Fruit fly (Drosophila melanogaster) whole organism, wandering third instar larva: ENCODE results near the gene CG13607.

ENCODE experiments used
- Abd-B ChIP-seq: fragments of >200 bp; optimal IDR thresholded peaks from 2 replicates; lab custom pipeline; 2017; ENCODE audit warnings: missing biosample characterization, missing genetic modification characterization
- CG32264 ChIP-seq: fragments of 200-800 bp; sonication (Bioruptor generic); optimal IDR thresholded peaks from 2 replicates; lab custom pipeline; 2016; ENCODE audit warnings: missing biosample characterization, missing genetic modification characterization
- Dfd ChIP-seq: fragments of >200 bp; optimal IDR thresholded peaks from 2 replicates; lab custom pipeline; 2017; ENCODE audit warnings: missing biosample characterization, missing genetic modification characterization
- Hr83 ChIP-seq: fragments of 200-300 bp; sonication (Bioruptor generic); optimal IDR thresholded peaks from 2 replicates; lab custom pipeline; 2016; ENCODE audit warnings: missing biosample characterization, mild to moderate bottlenecking, missing genetic modification characterization, moderate library complexity; ENCODE audit not compliant: poor library complexity, severe bottlenecking
- Sp1 ChIP-seq: fragments of 200-800 bp; sonication (Bioruptor generic); optimal IDR thresholded peaks from 3 replicates; lab custom pipeline; 2019; ENCODE audit warnings: missing biosample characterization, mild to moderate bottlenecking, missing genetic modification characterization, moderate library complexity
- Vsx2 ChIP-seq: fragments of 200-300, 225-300 bp; sonication (Bioruptor generic); optimal IDR thresholded peaks from 2 replicates; lab custom pipeline; 2018; ENCODE audit warnings: missing biosample characterization, missing genetic modification characterization; ENCODE audit not compliant: partially characterized antibody
- dsf ChIP-seq: sonication (Bioruptor generic); optimal IDR thresholded peaks from 2 replicates; lab custom pipeline; 2016; ENCODE audit warnings: missing biosample characterization, missing genetic modification characterization, borderline replicate concordance
- ey ChIP-seq: fragments of 200-800 bp; sonication (Bioruptor generic); optimal IDR thresholded peaks from 2 replicates; lab custom pipeline; 2016; ENCODE audit warnings: missing biosample characterization, missing genetic modification characterization
- foxo ChIP-seq, 2 experiments: fragments of 200-800 bp; sonication (Bioruptor generic); optimal IDR thresholded peaks; 2 replicates in 1 of 2; 3 replicates in 1 of 2; lab custom pipeline; 2016 to 2017; ENCODE audit warnings: missing biosample characterization in 2 of 2, missing genetic modification characterization in 2 of 2
- fru ChIP-seq: fragments of 200-800 bp; sonication (Bioruptor generic); optimal IDR thresholded peaks from 3 replicates; lab custom pipeline; 2016; ENCODE audit warnings: missing biosample characterization, mild to moderate bottlenecking, missing genetic modification characterization
- h ChIP-seq: fragments of 200-800 bp; sonication (Bioruptor generic); optimal IDR thresholded peaks from 3 replicates; lab custom pipeline; 2016; ENCODE audit warnings: missing biosample characterization, mild to moderate bottlenecking, missing genetic modification characterization
- sv ChIP-seq: fragments of 200-800 bp; sonication (Bioruptor generic); optimal IDR thresholded peaks from 3 replicates; lab custom pipeline; 2016; ENCODE audit warnings: missing biosample characterization, missing genetic modification characterization
- tai ChIP-seq: sonication (Bioruptor generic); optimal IDR thresholded peaks from 2 replicates; lab custom pipeline; 2016; ENCODE audit warnings: missing biosample characterization, missing genetic modification characterization
- usp ChIP-seq: fragments of >200 bp; optimal IDR thresholded peaks from 2 replicates; lab custom pipeline; 2017; ENCODE audit warnings: missing biosample characterization, missing genetic modification characterization

The CG13607 gene

DNA sequence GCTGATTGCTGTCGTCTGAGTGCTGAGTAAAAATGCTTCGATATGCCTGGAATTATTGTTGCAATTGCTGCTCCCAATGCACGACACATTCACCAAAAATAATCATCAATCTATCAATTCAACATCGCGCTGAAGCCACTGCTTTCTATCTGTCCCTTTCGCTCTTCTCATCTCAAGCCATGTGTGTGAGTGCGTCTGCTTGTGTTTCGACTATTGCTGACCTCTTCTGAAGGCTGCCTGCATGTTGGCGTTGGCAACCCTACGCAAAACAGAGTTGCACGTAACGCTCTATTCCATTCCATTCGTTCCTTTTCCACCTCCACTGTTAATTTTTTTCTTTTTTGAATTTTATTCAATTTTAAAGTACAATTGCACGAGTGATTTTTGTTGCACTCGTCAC lies 50.4 kb downstream of the CG13607 start:
- TF ChIP-seq usp (GFP tag; lab: Kevin White, UChicago) (no peak), dsf (no peak), Sp1 (GFP tag; lab: Kevin White, UChicago) (no peak), Vsx2 (GFP tag; lab: Kevin White, UChicago) (no peak), sv (GFP tag; lab: Kevin White, UChicago) (no peak), fru (GFP tag; lab: Kevin White, UChicago) (no peak), CG32264 (GFP tag; lab: Kevin White, UChicago) (no peak), Hr83 (no peak), ey (GFP tag; lab: Kevin White, UChicago) (no peak), Abd-B (GFP tag; lab: Kevin White, UChicago) (no peak), foxo (GFP tag; optimal IDR thresholded peaks at IDR 0.05; lab: Kevin White, UChicago) (no peak), Dfd (GFP tag; lab: Kevin White, UChicago) (no peak), h (GFP tag; lab: Kevin White, UChicago) (no peak), tai (GFP tag; lab: Kevin White, UChicago) (no peak)
